Fruit fly (Drosophila melanogaster) whole organism, embryonic: ENCODE measurements around the gene Datp.

Source experiments
- Asciz ChIP-seq: fragments of 200-800 bp; sonication (Bioruptor generic); optimal IDR thresholded peaks from 2 replicates; lab custom pipeline; 2017; ENCODE audit warnings: missing biosample characterization, mild to moderate bottlenecking, missing genetic modification characterization, missing genetic modification reagents
- BEAF-32 ChIP-seq: fragments of 200-800 bp; sonication (Bioruptor generic); optimal IDR thresholded peaks from 3 replicates; lab custom pipeline; 2017; ENCODE audit warnings: missing biosample characterization, missing genetic modification characterization, mild to moderate bottlenecking, moderate library complexity, missing genetic modification reagents
- CG10274 ChIP-seq: fragments of 200-800 bp; sonication (Bioruptor generic); optimal IDR thresholded peaks from 3 replicates; lab custom pipeline; 2017; ENCODE audit warnings: missing biosample characterization, mild to moderate bottlenecking, missing genetic modification characterization
- CG10321 ChIP-seq: fragments of 200-800 bp; sonication (Bioruptor generic); IDR thresholded peaks from 2 replicates; pipeline ENCODE4 v1.3.6; 2022; ENCODE audit warnings: missing biosample characterization, missing genetic modification characterization
- CG10565 ChIP-seq: fragments of 200-800 bp; sonication (Bioruptor generic); optimal IDR thresholded peaks from 3 replicates; lab custom pipeline; 2016; ENCODE audit warnings: missing biosample characterization, mild to moderate bottlenecking, missing genetic modification characterization
- CG10654 ChIP-seq: fragments of 200-800 bp; sonication (Bioruptor generic); optimal IDR thresholded peaks from 2 replicates; lab custom pipeline; 2016; ENCODE audit warnings: missing biosample characterization, missing genetic modification characterization
- CG10959 ChIP-seq: fragments of 200-800 bp; sonication (Bioruptor generic); IDR thresholded peaks from 2 replicates; pipeline ENCODE4 v1.3.6; 2022; ENCODE audit warnings: missing biosample characterization, missing genetic modification characterization
- CG11247 ChIP-seq: fragments of 200-800 bp; sonication (Bioruptor generic); IDR thresholded peaks from 2 replicates; pipeline ENCODE4 v1.3.6; 2022; ENCODE audit warnings: missing biosample characterization, missing genetic modification characterization
- CG12071 ChIP-seq: fragments of 200-800 bp; sonication (Bioruptor generic); optimal IDR thresholded peaks from 3 replicates; lab custom pipeline; 2018; ENCODE audit warnings: missing biosample characterization, mild to moderate bottlenecking, missing genetic modification characterization
- CG13775 ChIP-seq: fragments of 200-800 bp; sonication (Bioruptor generic); optimal IDR thresholded peaks from 3 replicates; lab custom pipeline; 2017; ENCODE audit warnings: missing biosample characterization, mild to moderate bottlenecking, missing genetic modification characterization
- CG13894 ChIP-seq: fragments of 200-800 bp; sonication (Bioruptor generic); optimal IDR thresholded peaks from 3 replicates; lab custom pipeline; 2018; ENCODE audit warnings: missing biosample characterization, mild to moderate bottlenecking, missing genetic modification characterization, moderate library complexity
- CG15269 ChIP-seq: fragments of 200-800 bp; sonication (Bioruptor generic); optimal IDR thresholded peaks from 2 replicates; lab custom pipeline; 2018; ENCODE audit warnings: missing biosample characterization, mild to moderate bottlenecking, missing genetic modification characterization, moderate library complexity
- CG16779 ChIP-seq: fragments of 200-800 bp; sonication (Bioruptor generic); IDR thresholded peaks from 2 replicates; pipeline ENCODE4 v1.3.6; 2022; ENCODE audit warnings: missing biosample characterization, missing genetic modification characterization
- CG17328 ChIP-seq: fragments of 200-800 bp; sonication (Bioruptor generic); IDR thresholded peaks from 2 replicates; pipeline ENCODE4 v1.3.6; 2022; ENCODE audit warnings: missing biosample characterization, missing genetic modification characterization
- CG1792 ChIP-seq: fragments of 200-800 bp; sonication (Bioruptor generic); optimal IDR thresholded peaks from 2 replicates; lab custom pipeline; 2016; ENCODE audit warnings: missing biosample characterization, missing genetic modification characterization
- CG18476 ChIP-seq: fragments of 200-800 bp; sonication (Bioruptor generic); optimal IDR thresholded peaks from 2 replicates; lab custom pipeline; 2016; ENCODE audit warnings: missing biosample characterization, mild to moderate bottlenecking, missing genetic modification characterization
- CG2678 ChIP-seq: fragments of 200-800 bp; sonication (Bioruptor generic); optimal IDR thresholded peaks from 3 replicates; lab custom pipeline; 2019; ENCODE audit warnings: missing biosample characterization, mild to moderate bottlenecking, missing genetic modification characterization, moderate library complexity
- CG2889 ChIP-seq: fragments of 200-800 bp; sonication (Bioruptor generic); IDR thresholded peaks from 3 replicates; pipeline ENCODE4 v1.3.6; 2022; ENCODE audit warnings: missing biosample characterization, missing genetic modification characterization
- CG7357 ChIP-seq: fragments of 200-800 bp; sonication (Bioruptor generic); IDR thresholded peaks from 3 replicates; pipeline ENCODE4 v1.3.6; 2022; ENCODE audit warnings: missing biosample characterization, missing genetic modification characterization
- CG7987 ChIP-seq: fragments of 200-800 bp; sonication (Bioruptor generic); optimal IDR thresholded peaks from 2 replicates; lab custom pipeline; 2018; ENCODE audit warnings: missing biosample characterization, mild to moderate bottlenecking, missing genetic modification characterization, moderate library complexity
- CG8478 ChIP-seq: fragments of >200 bp; optimal IDR thresholded peaks from 2 replicates; lab custom pipeline; 2018
- CG9797 ChIP-seq: fragments of 200-800 bp; sonication (Bioruptor generic); optimal IDR thresholded peaks from 3 replicates; lab custom pipeline; 2018; ENCODE audit warnings: missing biosample characterization, mild to moderate bottlenecking, missing genetic modification characterization
- Camta ChIP-seq: fragments of 200-800 bp; sonication (Bioruptor generic); optimal IDR thresholded peaks from 2 replicates; lab custom pipeline; 2016; ENCODE audit warnings: missing biosample characterization, missing genetic modification characterization
- Gsc ChIP-seq: fragments of 200-800 bp; sonication (Bioruptor generic); IDR thresholded peaks from 2 replicates; pipeline ENCODE4 v1.3.6; 2022; ENCODE audit warnings: missing biosample characterization, missing genetic modification characterization
- Gug ChIP-seq: fragments of 200-800 bp; sonication (Bioruptor generic); IDR thresholded peaks from 4 replicates; pipeline ENCODE4 v1.3.6; 2022; ENCODE audit warnings: missing biosample characterization, missing genetic modification characterization
- Lim3 ChIP-seq: fragments of 200-800 bp; sonication (Bioruptor generic); IDR thresholded peaks from 2 replicates; pipeline ENCODE4 v1.3.6; 2022; ENCODE audit warnings: missing biosample characterization, missing genetic modification characterization
- Max ChIP-seq: fragments of 200-800 bp; sonication (Bioruptor generic); optimal IDR thresholded peaks from 2 replicates; lab custom pipeline; 2016; ENCODE audit warnings: missing biosample characterization, mild to moderate bottlenecking, missing genetic modification characterization
- NFAT ChIP-seq: fragments of 200-800 bp; sonication (Bioruptor generic); IDR thresholded peaks from 2 replicates; pipeline ENCODE4 v1.3.6; 2022; ENCODE audit warnings: missing biosample characterization, missing genetic modification characterization
- Nf-YB ChIP-seq: fragments of 200-800 bp; sonication (Bioruptor generic); optimal IDR thresholded peaks from 3 replicates; lab custom pipeline; 2019; ENCODE audit warnings: missing biosample characterization, mild to moderate bottlenecking, missing genetic modification characterization, moderate library complexity
- Scr ChIP-seq: fragments of 200-800 bp; sonication (Bioruptor generic); IDR thresholded peaks from 2 replicates; pipeline ENCODE4 v1.3.6; 2022; ENCODE audit warnings: missing biosample characterization, missing genetic modification characterization; ENCODE audit not compliant: partially characterized antibody
- aop ChIP-seq: fragments of 200-800 bp; sonication (Bioruptor generic); IDR thresholded peaks from 2 replicates; pipeline ENCODE4 v1.3.6; 2022; ENCODE audit warnings: missing biosample characterization, missing genetic modification characterization
- bsh ChIP-seq, 2 experiments: fragments of 200-800 bp; sonication (Bioruptor generic); optimal IDR thresholded peaks; 2 replicates each; lab custom pipeline; 2017 to 2018; ENCODE audit warnings: mild to moderate bottlenecking in 2 of 2, missing biosample characterization in 2 of 2, missing genetic modification characterization in 2 of 2, moderate library complexity in 1 of 2
- cad ChIP-seq: fragments of >200 bp; optimal IDR thresholded peaks from 2 replicates; lab custom pipeline; 2017; ENCODE audit warnings: missing biosample characterization, missing genetic modification characterization
- cato ChIP-seq: fragments of 200-800 bp; sonication (Bioruptor generic); optimal IDR thresholded peaks from 2 replicates; lab custom pipeline; 2016; ENCODE audit warnings: missing biosample characterization, missing genetic modification characterization, borderline replicate concordance
- crc ChIP-seq: fragments of 200-800 bp; sonication (Bioruptor generic); optimal IDR thresholded peaks from 2 replicates; lab custom pipeline; 2016; ENCODE audit warnings: missing biosample characterization, missing genetic modification characterization
- danr ChIP-seq: fragments of 200-800 bp; sonication (Bioruptor generic); IDR thresholded peaks from 2 replicates; pipeline ENCODE4 v1.3.6; 2022; ENCODE audit warnings: missing biosample characterization, missing genetic modification characterization
- gsb-n ChIP-seq: fragments of 200-800 bp; sonication (Bioruptor generic); optimal IDR thresholded peaks from 3 replicates; lab custom pipeline; 2018; ENCODE audit warnings: missing biosample characterization, mild to moderate bottlenecking, missing genetic modification characterization
- hth ChIP-seq: fragments of >200 bp; optimal IDR thresholded peaks from 2 replicates; lab custom pipeline; 2017; ENCODE audit warnings: inconsistent platforms
- ind ChIP-seq: fragments of 200-800 bp; sonication (Bioruptor generic); optimal IDR thresholded peaks from 3 replicates; lab custom pipeline; 2016; ENCODE audit warnings: missing biosample characterization, missing genetic modification characterization
- insv ChIP-seq, 2 experiments: fragments of 200-800 bp; sonication (Bioruptor generic); optimal IDR thresholded peaks; 3 replicates each; lab custom pipeline; 2016 to 2018; ENCODE audit warnings: missing biosample characterization in 2 of 2, missing genetic modification characterization in 2 of 2
- maf-S ChIP-seq: fragments of 200-800 bp; sonication (Bioruptor generic); optimal IDR thresholded peaks from 2 replicates; lab custom pipeline; 2016; ENCODE audit warnings: missing biosample characterization, missing genetic modification characterization
- phol ChIP-seq: fragments of 200-800 bp; sonication (Bioruptor generic); optimal IDR thresholded peaks from 3 replicates; lab custom pipeline; 2018; ENCODE audit warnings: missing biosample characterization, mild to moderate bottlenecking, missing genetic modification characterization, moderate library complexity
- pita ChIP-seq: fragments of 200-800 bp; sonication (Bioruptor generic); optimal IDR thresholded peaks from 2 replicates; lab custom pipeline; 2017; ENCODE audit warnings: missing biosample characterization, mild to moderate bottlenecking, missing genetic modification characterization
- pum ChIP-seq: fragments of 200-800 bp; sonication (Bioruptor generic); optimal IDR thresholded peaks from 2 replicates; lab custom pipeline; 2016; ENCODE audit warnings: missing biosample characterization, missing genetic modification characterization
- run ChIP-seq: fragments of 200-800 bp; sonication (Bioruptor generic); optimal IDR thresholded peaks from 3 replicates; lab custom pipeline; 2018; ENCODE audit warnings: missing biosample characterization, mild to moderate bottlenecking, missing genetic modification characterization
- schlank ChIP-seq: fragments of 200-800 bp; sonication (Bioruptor generic); optimal IDR thresholded peaks from 2 replicates; lab custom pipeline; 2018; ENCODE audit warnings: missing biosample characterization, mild to moderate bottlenecking, missing genetic modification characterization
- sqz ChIP-seq: fragments of 200-800 bp; sonication (Bioruptor generic); optimal IDR thresholded peaks from 3 replicates; lab custom pipeline; 2018; ENCODE audit warnings: missing biosample characterization, mild to moderate bottlenecking, missing genetic modification characterization
- sug ChIP-seq: fragments of 200-800 bp; optimal IDR thresholded peaks from 2 replicates; lab custom pipeline; 2019; ENCODE audit warnings: missing biosample characterization, mild to moderate bottlenecking, missing genetic modification characterization, moderate library complexity
- tio ChIP-seq: fragments of 200-800 bp; sonication (Bioruptor generic); optimal IDR thresholded peaks from 2 replicates; lab custom pipeline; 2017; ENCODE audit warnings: missing biosample characterization, missing genetic modification characterization, inconsistent platforms
- unpg ChIP-seq: fragments of 200-800 bp; sonication (Bioruptor generic); optimal IDR thresholded peaks from 3 replicates; lab custom pipeline; 2018; ENCODE audit warnings: missing biosample characterization, mild to moderate bottlenecking, missing genetic modification characterization, moderate library complexity
- vvl ChIP-seq: fragments of 200-800 bp; sonication (Bioruptor generic); IDR thresholded peaks from 2 replicates; pipeline ENCODE4 v1.3.6; 2022; ENCODE audit warnings: missing biosample characterization, missing genetic modification characterization
- zfh2 ChIP-seq: fragments of 200-800 bp; sonication (Bioruptor generic); optimal IDR thresholded peaks from 2 replicates; lab custom pipeline; 2016; ENCODE audit warnings: missing biosample characterization, missing genetic modification characterization

Datp gene

dm6 chr2L:9911783-9912182 lies 26.8 kb downstream of the Datp start (continued):
- TF ChIP-seq CG10654 (no peak), CG9797 (GFP tag; lab: Kevin White, UChicago) (no peak), CG8478 (lab: Kevin White, UChicago) (no peak), insv (GFP tag; optimal IDR thresholded peaks at IDR 0.05; lab: Kevin White, UChicago) (no peak), schlank (tag; lab: Kevin White, UChicago) (no peak), CG1792 (GFP tag; lab: Kevin White, UChicago) (no peak), CG16779 (no peak; the same call in 1 of the 2 replicates), aop (no peak), bsh (GFP tag; optimal IDR thresholded peaks at IDR 0.05; lab: Kevin White, UChicago) (no peak), CG17328 (peak; percentile 36), CG7357 (GFP tag; lab: Robert Waterston, UW) (no peak), CG2678 (tag; lab: Kevin White, UChicago) (peak; percentile 28), CG15269 (tag; lab: Kevin White, UChicago) (no peak), Camta (GFP tag; lab: Kevin White, UChicago) (peak; percentile 46), CG12071 (GFP tag; lab: Kevin White, UChicago) (no peak), pita (GFP tag; lab: Kevin White, UChicago) (no peak), Scr (GFP tag; lab: Robert Waterston, UW) (no peak), CG10959 (GFP tag; lab: Robert Waterston, UW) (no peak), CG13894 (tag; lab: Kevin White, UChicago) (no peak), CG10274 (no peak), CG11247 (GFP tag; lab: Robert Waterston, UW) (no peak), ind (GFP tag; lab: Kevin White, UChicago) (no peak), phol (tag; lab: Kevin White, UChicago) (peak; percentile 49), pum (no peak), CG2889 (GFP tag; lab: Robert Waterston, UW) (no peak), gsb-n (tag; lab: Kevin White, UChicago) (no peak), Gug (GFP tag; lab: Robert Waterston, UW) (peak; percentile 60; the same call in 2 of the 4 replicates), sqz (no peak), CG7987 (GFP tag; lab: Kevin White, UChicago) (no peak), Max (GFP tag; lab: Kevin White, UChicago) (no peak), Lim3 (GFP tag; lab: Robert Waterston, UW) (no peak), hth (lab: Kevin White, UChicago) (no peak), cad (GFP tag; lab: Kevin White, UChicago) (no peak), CG10321 (GFP tag; lab: Robert Waterston, UW) (no peak), danr (GFP tag; lab: Robert Waterston, UW) (peak; percentile 40; the same call in 1 of the 2 replicates), unpg (GFP tag; lab: Kevin White, UChicago) (no peak), vvl (GFP tag; lab: Robert Waterston, UW) (0 out of 2 replicates have a peak, but pooled peaks have one; percentile 40), CG13775 (GFP tag; lab: Kevin White, UChicago) (no peak), cato (GFP tag; lab: Kevin White, UChicago) (no peak), CG18476 (GFP tag; lab: Kevin White, UChicago) (no peak), tio (GFP tag; lab: Kevin White, UChicago) (no peak), crc (GFP tag; lab: Kevin White, UChicago) (peak; percentile 44), run (tag; lab: Kevin White, UChicago) (no peak), maf-S (GFP tag; lab: Kevin White, UChicago) (no peak), Asciz (GFP tag; lab: Kevin White, UChicago) (no peak), NFAT (0 out of 2 replicates have a peak, but pooled peaks have one; percentile 23), Gsc (GFP tag; lab: Robert Waterston, UW) (no peak), zfh2 (peak; percentile 31), CG10565 (GFP tag; lab: Kevin White, UChicago) (no peak), sug (peak; percentile 7), Nf-YB (no peak), BEAF-32 (GFP tag; lab: Kevin White, UChicago) (no peak)
